Worm (Caenorhabditis elegans): Measurements from ENCODE around the gene vap-1.

vap-1 gene

ce11 chrX:17392182-17392581 is 4.2 kb downstream of the vap-1 start (continued):
- peak; percentile 14 for TF ChIP-seq ztf-7 (tag; optimal IDR thresholded peaks at IDR 0.05)
- TF ChIP-seq Y5F2A.4 (GFP tag; optimal IDR thresholded peaks at IDR 0.05): no peak
- TF ChIP-seq D1046.2 (GFP tag; IDR thresholded peaks at IDR 0.05): no peak
- TF ChIP-seq nhr-28 (tag; optimal IDR thresholded peaks at IDR 0.05): peak; percentile 73
- peak; percentile 75 for TF ChIP-seq rbr-2 (tag; optimal IDR thresholded peaks at IDR 0.05)
- no peak for TF ChIP-seq nhr-102 (tag; optimal IDR thresholded peaks at IDR 0.05)
- TF ChIP-seq zag-1 (tag; optimal IDR thresholded peaks at IDR 0.05): no peak
- peak; percentile 68 for TF ChIP-seq hlh-11 (tag; optimal IDR thresholded peaks at IDR 0.05)
- TF ChIP-seq mes-2 (tag; optimal IDR thresholded peaks at IDR 0.05; ENCODE audit: poor library complexity, severe bottlenecking): peak; percentile 81
- no peak for TF ChIP-seq ZK337.2 (GFP tag; IDR thresholded peaks at IDR 0.05)
- TF ChIP-seq fos-1 (tag; optimal IDR thresholded peaks at IDR 0.05): no peak
- peak; percentile 24 for TF ChIP-seq T20F7.1 (GFP tag; optimal IDR thresholded peaks at IDR 0.05)
- no peak for TF ChIP-seq spr-3 (GFP tag; optimal IDR thresholded peaks at IDR 0.05)
- peak; percentile 40 for TF ChIP-seq nhr-25 (tag; optimal IDR thresholded peaks at IDR 0.05; ENCODE audit: borderline replicate concordance, insufficient read depth)
- TF ChIP-seq madf-9 (GFP tag; conservative IDR thresholded peaks at IDR 0.05): peak; percentile 27; the same call in 1 of the 2 replicates
- TF ChIP-seq F10B5.3 (tag; optimal IDR thresholded peaks at IDR 0.05): no peak
- TF ChIP-seq saeg-2 (GFP tag; IDR thresholded peaks at IDR 0.05): no peak
- TF ChIP-seq ceh-62 (tag; optimal IDR thresholded peaks at IDR 0.05): no peak
- peak; percentile 54; the same call in 1 of the 2 replicates for TF ChIP-seq lin-1 (GFP tag; IDR thresholded peaks at IDR 0.05)
- TF ChIP-seq snpc-1.2 (GFP tag; IDR thresholded peaks at IDR 0.05): no peak
- peak; percentile 61 for TF ChIP-seq nhr-11 (tag; optimal IDR thresholded peaks at IDR 0.05)
- TF ChIP-seq egl-27 (tag; optimal IDR thresholded peaks at IDR 0.05): no peak
- TF ChIP-seq attf-4 (tag; optimal IDR thresholded peaks at IDR 0.05): no peak
- TF ChIP-seq daf-12 (tag; optimal IDR thresholded peaks at IDR 0.05): no peak
- peak; percentile 70 for TF ChIP-seq dmd-6 (GFP tag; IDR thresholded peaks at IDR 0.05)
- peak; percentile 96 for TF ChIP-seq lin-38 (GFP tag; IDR thresholded peaks at IDR 0.05)
- TF ChIP-seq nhr-6 (tag; optimal IDR thresholded peaks at IDR 0.05): peak; percentile 49
- TF ChIP-seq set-16 (GFP tag; IDR thresholded peaks at IDR 0.05): no peak
- TF ChIP-seq tra-1 (GFP tag; IDR thresholded peaks at IDR 0.05): peak; percentile 69; the same call in 1 of the 2 replicates
- peak; percentile 32 for TF ChIP-seq lin-13 (GFP tag; optimal IDR thresholded peaks at IDR 0.05)
- TF ChIP-seq mep-1 (tag; optimal IDR thresholded peaks at IDR 0.05): peak; percentile 88
- peak; percentile 37 for TF ChIP-seq pqm-1 (tag; optimal IDR thresholded peaks at IDR 0.05)
- no peak for TF ChIP-seq ZK546.5 (tag; optimal IDR thresholded peaks at IDR 0.05)
- TF ChIP-seq ces-1 (GFP tag; optimal IDR thresholded peaks at IDR 0.05): no peak
- no peak for TF ChIP-seq nhr-237 (tag; optimal IDR thresholded peaks at IDR 0.05)
- TF ChIP-seq lim-7 (GFP tag; IDR thresholded peaks at IDR 0.05): no peak
- TF ChIP-seq mxl-3 (GFP tag; optimal IDR thresholded peaks at IDR 0.05): peak; percentile 66
- peak; percentile 52 for TF ChIP-seq nhr-77 (tag; optimal IDR thresholded peaks at IDR 0.05)
- no peak for TF ChIP-seq aly-2 (tag; optimal IDR thresholded peaks at IDR 0.05)
- peak; percentile 74 for TF ChIP-seq dve-1 (tag; optimal IDR thresholded peaks at IDR 0.05; ENCODE audit: insufficient read depth)
- TF ChIP-seq ama-1 (optimal IDR thresholded peaks at IDR 0.05): no peak
- TF ChIP-seq hif-1 (tag; optimal IDR thresholded peaks at IDR 0.05): peak in 1 of 2 experiments; percentile 39

- TF ChIP-seq saeg-2 (GFP tag; IDR thresholded peaks at IDR 0.05) (no peak), spr-1 (tag; optimal IDR thresholded peaks at IDR 0.05) (no peak)
These were observed 4.8 kb downstream of the vap-1 start, which contains the start of gene F10D7.5 for ce11 chrX:17391515-17391914. TSS of gene F10D7.5 (minus strand) at chrX:17391615.
